Worm (Caenorhabditis elegans) whole organism, mixed stage, embryonic: ENCODE measurements around the gene mvk-1.

Experiments
- M03D4.4 ChIP-seq: sonication (generic microtip); optimal IDR thresholded peaks from 2 replicates; lab custom pipeline; 2017; ENCODE audit warnings: mild to moderate bottlenecking, missing genetic modification characterization, missing compliant biosample characterization
- bed-3 ChIP-seq: fragments of 200-800 bp; sonication (Bioruptor generic); optimal IDR thresholded peaks from 3 replicates; lab custom pipeline; 2018; ENCODE audit warnings: mild to moderate bottlenecking, missing genetic modification characterization, moderate library complexity, missing compliant biosample characterization
- blmp-1 ChIP-seq: fragments of 150-350 bp; optimal IDR thresholded peaks from 2 replicates; lab custom pipeline; 2014; ENCODE audit warnings: missing biosample characterization, missing genetic modification characterization
- ceh-43 ChIP-seq: fragments of 200-800 bp; sonication (Bioruptor generic); optimal IDR thresholded peaks from 2 replicates; lab custom pipeline; 2018; ENCODE audit warnings: mild to moderate bottlenecking, missing genetic modification characterization, moderate library complexity, missing compliant biosample characterization
- ceh-83 ChIP-seq: fragments of 200-800 bp; sonication (Bioruptor generic); optimal IDR thresholded peaks from 2 replicates; lab custom pipeline; 2018; ENCODE audit warnings: mild to moderate bottlenecking, missing genetic modification characterization, missing compliant biosample characterization
- ces-1 ChIP-seq: fragments of 150-350 bp; optimal IDR thresholded peaks from 2 replicates; lab custom pipeline; 2014; ENCODE audit warnings: missing biosample characterization, missing genetic modification reagents, missing genetic modification characterization
- cnd-1 ChIP-seq: fragments of 200-800 bp; sonication (Bioruptor generic); optimal IDR thresholded peaks from 2 replicates; lab custom pipeline; 2018; ENCODE audit warnings: mild to moderate bottlenecking, missing genetic modification characterization, missing compliant biosample characterization
- drap-1 ChIP-seq: fragments of 200-800 bp; sonication (Bioruptor generic); optimal IDR thresholded peaks from 3 replicates; lab custom pipeline; 2018; ENCODE audit warnings: mild to moderate bottlenecking, missing genetic modification characterization, missing compliant biosample characterization
- elt-1 ChIP-seq: sonication (generic microtip); optimal IDR thresholded peaks from 2 replicates; lab custom pipeline; 2017; ENCODE audit warnings: missing genetic modification characterization, mild to moderate bottlenecking, missing compliant biosample characterization, antibody characterized with exemption, moderate library complexity, borderline replicate concordance; ENCODE audit not compliant: insufficient read depth
- elt-3 ChIP-seq: fragments of 150-350 bp; optimal IDR thresholded peaks from 2 replicates; lab custom pipeline; 2014; ENCODE audit warnings: missing biosample characterization, missing genetic modification characterization
- flh-1 ChIP-seq: fragments of 200-800 bp; sonication (Bioruptor generic); optimal IDR thresholded peaks from 2 replicates; lab custom pipeline; 2018; ENCODE audit warnings: mild to moderate bottlenecking, missing genetic modification characterization, moderate library complexity, missing compliant biosample characterization
- ham-2 ChIP-seq: fragments of 200-800 bp; sonication (Bioruptor generic); optimal IDR thresholded peaks from 2 replicates; lab custom pipeline; 2018; ENCODE audit warnings: mild to moderate bottlenecking, missing genetic modification characterization, missing compliant biosample characterization
- lin-13 ChIP-seq: fragments of 150-350 bp; optimal IDR thresholded peaks from 2 replicates; lab custom pipeline; 2014; ENCODE audit warnings: missing biosample characterization, missing genetic modification characterization
- lin-32 ChIP-seq: fragments of 200-800 bp; sonication (Bioruptor generic); optimal IDR thresholded peaks from 2 replicates; lab custom pipeline; 2018; ENCODE audit warnings: mild to moderate bottlenecking, missing genetic modification characterization, missing compliant biosample characterization
- lsy-2 ChIP-seq: fragments of 150-350 bp; optimal IDR thresholded peaks from 2 replicates; lab custom pipeline; 2014; ENCODE audit warnings: missing biosample characterization, missing genetic modification characterization
- mab-5 ChIP-seq: fragments of 150-350 bp; optimal IDR thresholded peaks from 2 replicates; lab custom pipeline; 2014; ENCODE audit warnings: missing biosample characterization, missing genetic modification characterization
- mep-1 ChIP-seq: fragments of 150-350 bp; optimal IDR thresholded peaks from 2 replicates; lab custom pipeline; 2017; ENCODE audit warnings: missing biosample characterization, missing genetic modification reagents, missing genetic modification characterization, inconsistent platforms
- mls-2 ChIP-seq: sonication (generic microtip); optimal IDR thresholded peaks from 2 replicates; lab custom pipeline; 2016; ENCODE audit warnings: mild to moderate bottlenecking, missing genetic modification characterization, moderate library complexity, missing compliant biosample characterization
- nhr-12 ChIP-seq: fragments of 150-350 bp; optimal IDR thresholded peaks from 2 replicates; lab custom pipeline; 2014; ENCODE audit warnings: missing biosample characterization, missing genetic modification characterization
- nhr-2 ChIP-seq: fragments of 150-350 bp; optimal IDR thresholded peaks from 2 replicates; lab custom pipeline; 2014; ENCODE audit warnings: missing biosample characterization, missing genetic modification characterization
- nhr-237 ChIP-seq: fragments of 150-350 bp; optimal IDR thresholded peaks from 2 replicates; lab custom pipeline; 2014; ENCODE audit warnings: missing biosample characterization, missing genetic modification characterization
- nhr-28 ChIP-seq: fragments of 150-350 bp; optimal IDR thresholded peaks from 2 replicates; lab custom pipeline; 2014; ENCODE audit warnings: missing biosample characterization, missing genetic modification characterization
- nhr-76 ChIP-seq: sonication (generic microtip); optimal IDR thresholded peaks from 2 replicates; lab custom pipeline; 2017; ENCODE audit warnings: missing biosample characterization, missing genetic modification characterization
- pha-4 ChIP-seq: fragments of 150-350 bp; optimal IDR thresholded peaks from 2 replicates; lab custom pipeline; 2018; ENCODE audit warnings: missing biosample characterization, missing genetic modification reagents, missing genetic modification characterization
- sem-2 ChIP-seq: fragments of 200-800 bp; sonication (Bioruptor generic); optimal IDR thresholded peaks from 2 replicates; lab custom pipeline; 2018; ENCODE audit warnings: mild to moderate bottlenecking, missing genetic modification characterization, missing compliant biosample characterization
- snpc-4 ChIP-seq: fragments of 150-350 bp; optimal IDR thresholded peaks from 2 replicates; lab custom pipeline; 2014; ENCODE audit warnings: missing biosample characterization, missing genetic modification characterization
- sptf-1 ChIP-seq: sonication (generic microtip); optimal IDR thresholded peaks from 2 replicates; lab custom pipeline; 2017; ENCODE audit warnings: mild to moderate bottlenecking, missing genetic modification characterization, moderate library complexity, missing compliant biosample characterization
- tbx-8 ChIP-seq: fragments of 200-800 bp; sonication (Bioruptor generic); optimal IDR thresholded peaks from 2 replicates; lab custom pipeline; 2018; ENCODE audit warnings: mild to moderate bottlenecking, missing genetic modification characterization, moderate library complexity, missing compliant biosample characterization
- unc-120 ChIP-seq: sonication (generic microtip); optimal IDR thresholded peaks from 2 replicates; lab custom pipeline; 2017; ENCODE audit warnings: missing genetic modification characterization, missing compliant biosample characterization; ENCODE audit not compliant: poor library complexity, severe bottlenecking
- unc-39 ChIP-seq: fragments of 150-350 bp; optimal IDR thresholded peaks from 2 replicates; lab custom pipeline; 2014; ENCODE audit warnings: missing biosample characterization, missing genetic modification characterization
- unc-62 ChIP-seq: fragments of 150-350 bp; optimal IDR thresholded peaks from 2 replicates; lab custom pipeline; 2014; ENCODE audit warnings: missing biosample characterization, missing genetic modification reagents, missing genetic modification characterization

mvk-1 gene

ce11 chrIII:6136178-6136577, at the start of gene mvk-1:
Gene mvk-1, minus strand, starts transcription at chrIII:6136278.
- no peak for TF ChIP-seq cnd-1
- no peak for TF ChIP-seq nhr-76 (tag; lab: Kevin White, UChicago)
- no peak for TF ChIP-seq sptf-1 (tag; lab: Kevin White, UChicago)
- TF ChIP-seq sem-2 = no peak
- TF ChIP-seq, all 35 proteins: peak for 0

ce11 chrIII:6183118-6183517, 47.0 kb upstream of the mvk-1 start, which contains the start of gene nas-28:
Gene nas-28, minus strand, starts transcription at chrIII:6183218.
- TF ChIP-seq unc-39 (tag; lab: Kevin White, UChicago) (no peak), elt-3 (tag; lab: Kevin White, UChicago) (no peak), mep-1 (no peak), lsy-2 (no peak), tbx-8 (GFP tag; lab: Kevin White, UChicago) (no peak), nhr-12 (tag; lab: Kevin White, UChicago) (no peak), cnd-1 (no peak), blmp-1 (tag; lab: Kevin White, UChicago) (no peak), bed-3 (GFP tag; lab: Kevin White, UChicago) (no peak), mab-5 (tag; lab: Kevin White, UChicago) (no peak)
- TF ChIP-seq, all 35 proteins: peak for 0

- no peak for TF ChIP-seq snpc-4 (tag; lab: Kevin White, UChicago)
Measured at ce11 chrIII:6180294-6180693, 44.2 kb upstream of the mvk-1 start.

- TF ChIP-seq sptf-1 (tag; lab: Kevin White, UChicago) (no peak), ham-2 (GFP tag; lab: Kevin White, UChicago) (no peak), nhr-28 (tag; lab: Kevin White, UChicago) (no peak), pha-4 (tag; lab: Kevin White, UChicago) (no peak), blmp-1 (tag; lab: Kevin White, UChicago) (no peak), flh-1 (GFP tag; lab: Kevin White, UChicago) (no peak), mls-2 (no peak), drap-1 (GFP tag; lab: Kevin White, UChicago) (no peak), snpc-4 (tag; lab: Kevin White, UChicago) (no peak), ces-1 (GFP tag; lab: Kevin White, UChicago) (no peak), tbx-8 (GFP tag; lab: Kevin White, UChicago) (no peak), lin-32 (GFP tag; lab: Kevin White, UChicago) (no peak), elt-3 (tag; lab: Kevin White, UChicago) (no peak), nhr-237 (tag; lab: Kevin White, UChicago) (no peak), ceh-43 (GFP tag; lab: Kevin White, UChicago) (no peak)
Measured at ce11 chrIII:6179062-6179461, 43.0 kb upstream of the mvk-1 start.

ce11 chrIII:6178586-6178985, 42.5 kb upstream of the mvk-1 start, which contains the start of gene F42A10.7:
Gene F42A10.7, minus strand, starts transcription at chrIII:6178686.
- no peak for TF ChIP-seq nhr-2 (tag; lab: Kevin White, UChicago)
- no peak for TF ChIP-seq flh-1 (GFP tag; lab: Kevin White, UChicago)
- no peak for TF ChIP-seq unc-120
- no peak for TF ChIP-seq nhr-237 (tag; lab: Kevin White, UChicago)
- no peak for TF ChIP-seq mep-1
- TF ChIP-seq elt-1 (tag; lab: Kevin White, UChicago) = no peak
- no peak for TF ChIP-seq snpc-4 (tag; lab: Kevin White, UChicago)
- no peak for TF ChIP-seq unc-62
- no peak for TF ChIP-seq lin-13 (tag; lab: Kevin White, UChicago)
- no peak for TF ChIP-seq sptf-1 (tag; lab: Kevin White, UChicago)
- TF ChIP-seq, all 35 proteins: peak for 0

- TF ChIP-seq flh-1 (GFP tag; lab: Kevin White, UChicago) = no peak
- TF ChIP-seq nhr-237 (tag; lab: Kevin White, UChicago) = no peak
- TF ChIP-seq M03D4.4 (tag; lab: Kevin White, UChicago) = no peak
- no peak for TF ChIP-seq lin-32 (GFP tag; lab: Kevin White, UChicago)
- no peak for TF ChIP-seq ceh-83 (GFP tag; lab: Kevin White, UChicago)
- no peak for TF ChIP-seq nhr-76 (tag; lab: Kevin White, UChicago)
- no peak for TF ChIP-seq snpc-4 (tag; lab: Kevin White, UChicago)
- TF ChIP-seq mls-2 = no peak
- TF ChIP-seq bed-3 (GFP tag; lab: Kevin White, UChicago) = no peak
- TF ChIP-seq drap-1 (GFP tag; lab: Kevin White, UChicago) = no peak
- TF ChIP-seq ceh-43 (GFP tag; lab: Kevin White, UChicago) = no peak
- TF ChIP-seq nhr-28 (tag; lab: Kevin White, UChicago) = no peak
- TF ChIP-seq elt-1 (tag; lab: Kevin White, UChicago) = no peak
Measured at ce11 chrIII:6177631-6178030, 41.6 kb upstream of the mvk-1 start.
